Worm (Caenorhabditis elegans): Measurements from ENCODE around the gene F23F1.5.

DNA sequence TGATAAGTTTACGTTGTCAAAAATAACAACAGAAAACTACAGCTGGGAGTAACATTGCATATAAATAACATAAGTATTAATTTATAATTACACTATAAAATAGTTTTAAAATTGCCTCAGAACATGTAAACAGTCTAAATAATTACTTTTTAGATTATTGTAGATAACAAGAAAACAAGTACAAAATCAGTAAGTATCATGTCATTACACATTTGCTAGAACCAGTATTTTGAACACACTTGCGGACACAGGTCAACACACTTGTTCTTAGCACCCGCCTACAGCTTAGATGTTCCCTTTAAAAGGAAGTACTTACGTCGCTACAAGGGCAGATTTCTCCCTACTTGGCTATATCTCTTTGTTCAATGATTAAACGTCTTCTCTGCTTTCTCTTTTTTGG is 2.5 kb upstream of the F23F1.5 start, which contains the start of gene F23F1.2:
- TF ChIP-seq klf-2 (GFP tag; conservative IDR thresholded peaks at IDR 0.05) (no peak), flt-1 (GFP tag; IDR thresholded peaks at IDR 0.05) (no peak), med-1 (GFP tag; optimal IDR thresholded peaks at IDR 0.05; ENCODE audit: insufficient read depth) (no peak), tab-1 (GFP tag; IDR thresholded peaks at IDR 0.05) (no peak), ztf-29 (GFP tag; IDR thresholded peaks at IDR 0.05) (no peak)

All from whole organism, midembryonic.